Worm (Caenorhabditis elegans) whole organism, midembryonic: ENCODE data around the gene hlh-30.

ENCODE experiments used
- T22C8.4 ChIP-seq: fragments of 200-800 bp; sonication (Bioruptor generic); IDR thresholded peaks from 2 replicates; pipeline ENCODE4 v1.3.6; 2022; ENCODE audit warnings: missing genetic modification characterization, missing compliant biosample characterization
- cog-1 ChIP-seq: sonication (generic microtip); optimal IDR thresholded peaks from 2 replicates; lab custom pipeline; 2016; ENCODE audit warnings: missing genetic modification characterization, missing compliant biosample characterization
- flt-1 ChIP-seq: fragments of 200-800 bp; sonication (Bioruptor generic); IDR thresholded peaks from 2 replicates; pipeline ENCODE4 v1.3.6; 2022; ENCODE audit warnings: missing genetic modification characterization, missing compliant biosample characterization
- klf-2 ChIP-seq: fragments of 200-800 bp; sonication (Bioruptor generic); conservative IDR thresholded peaks from 2 replicates; pipeline ENCODE4 v1.3.6; 2022; ENCODE audit warnings: missing genetic modification reagents, missing genetic modification characterization, missing compliant biosample characterization
- med-1 ChIP-seq: sonication (generic microtip); optimal IDR thresholded peaks from 2 replicates; lab custom pipeline; 2017; ENCODE audit warnings: missing genetic modification characterization, mild to moderate bottlenecking, missing compliant biosample characterization, antibody characterized with exemption, missing genetic modification reagents; ENCODE audit not compliant: insufficient read depth
- ref-1 ChIP-seq: fragments of 200-800 bp; sonication (Bioruptor generic); conservative IDR thresholded peaks from 2 replicates; pipeline ENCODE4 v1.3.6; 2022; ENCODE audit warnings: missing genetic modification reagents, missing genetic modification characterization, missing compliant biosample characterization
- tab-1 ChIP-seq: fragments of 200-800 bp; sonication (Bioruptor generic); IDR thresholded peaks from 2 replicates; pipeline ENCODE4 v1.3.6; 2022; ENCODE audit warnings: missing genetic modification characterization, missing compliant biosample characterization
- ztf-23 ChIP-seq: fragments of 200-800 bp; sonication (Bioruptor generic); IDR thresholded peaks from 2 replicates; pipeline ENCODE4 v1.3.6; 2022; ENCODE audit warnings: missing genetic modification reagents, missing genetic modification characterization, missing compliant biosample characterization
- ztf-29 ChIP-seq: fragments of 200-800 bp; sonication (Bioruptor generic); IDR thresholded peaks from 2 replicates; pipeline ENCODE4 v1.3.6; 2022; ENCODE audit warnings: missing genetic modification reagents, missing genetic modification characterization, missing compliant biosample characterization

DNA sequence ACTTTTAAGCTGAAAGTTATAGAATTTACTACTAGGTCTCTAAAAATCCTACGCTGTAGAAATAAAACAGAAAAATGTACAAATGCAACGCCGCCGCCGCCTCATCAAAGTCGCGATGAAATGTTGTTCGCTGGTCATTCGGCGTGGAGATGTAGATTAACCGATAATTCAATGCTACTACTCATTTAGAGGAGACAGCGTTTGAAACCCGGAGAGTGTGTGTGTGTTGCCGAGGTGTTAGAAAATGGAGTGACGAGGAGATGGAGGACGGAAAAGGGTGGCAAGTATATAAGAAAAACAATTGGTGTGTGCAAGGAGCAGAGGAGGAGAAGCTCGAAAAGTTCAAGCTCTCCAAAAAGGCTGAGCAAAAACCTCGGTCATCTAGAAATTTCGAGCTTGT, 17.5 kb upstream of the hlh-30 start:
- no peak for TF ChIP-seq ztf-29
- TF ChIP-seq ztf-23 (GFP tag; lab: Robert Waterston, UW) = no peak
- TF ChIP-seq T22C8.4 (GFP tag; lab: Robert Waterston, UW) = no peak
- TF ChIP-seq ref-1 (GFP tag; lab: Robert Waterston, UW) = no peak
- no peak for TF ChIP-seq med-1 (GFP tag; lab: Kevin White, UChicago)
- no peak for TF ChIP-seq tab-1 (GFP tag; lab: Robert Waterston, UW)
- 0 out of 2 replicates have a peak, but pooled peaks have one; percentile 25 for TF ChIP-seq flt-1 (GFP tag; lab: Robert Waterston, UW)
- no peak for TF ChIP-seq klf-2 (GFP tag; lab: Robert Waterston, UW)
- TF ChIP-seq cog-1 (tag; lab: Kevin White, UChicago) = no peak
